Worm (Caenorhabditis elegans): Measurements from ENCODE around the gene cacn-1.

- no peak for TF ChIP-seq W03F9.2 (tag; optimal IDR thresholded peaks at IDR 0.05)
- TF ChIP-seq him-1 (tag; optimal IDR thresholded peaks at IDR 0.05): no peak
- no peak for TF ChIP-seq dao-5 (tag; optimal IDR thresholded peaks at IDR 0.05)
These were observed 37.5 kb downstream of the cacn-1 start, which contains the start of gene gur-4 for ce11 chrII:14104470-14104869.
